Worm (Caenorhabditis elegans) whole organism, early embryonic: Measurements from ENCODE around the gene clec-35.

Experiments
- F13C5.2 ChIP-seq: sonication (generic microtip); optimal IDR thresholded peaks from 2 replicates; lab custom pipeline; 2017; ENCODE audit warnings: mild to moderate bottlenecking, missing genetic modification characterization, inconsistent platforms, missing compliant biosample characterization
- ama-1 ChIP-seq: fragments of 150-350 bp; optimal IDR thresholded peaks from 2 replicates; lab custom pipeline; 2014
- ceh-36 ChIP-seq: sonication (generic microtip); optimal IDR thresholded peaks from 2 replicates; lab custom pipeline; 2016; ENCODE audit warnings: missing genetic modification characterization, inconsistent platforms, missing compliant biosample characterization
- pes-1 ChIP-seq: fragments of 200-800 bp; sonication (Bioruptor generic); IDR thresholded peaks from 2 replicates; pipeline ENCODE4 v1.3.6; 2022; ENCODE audit warnings: missing genetic modification reagents, missing genetic modification characterization, missing compliant biosample characterization

DNA sequence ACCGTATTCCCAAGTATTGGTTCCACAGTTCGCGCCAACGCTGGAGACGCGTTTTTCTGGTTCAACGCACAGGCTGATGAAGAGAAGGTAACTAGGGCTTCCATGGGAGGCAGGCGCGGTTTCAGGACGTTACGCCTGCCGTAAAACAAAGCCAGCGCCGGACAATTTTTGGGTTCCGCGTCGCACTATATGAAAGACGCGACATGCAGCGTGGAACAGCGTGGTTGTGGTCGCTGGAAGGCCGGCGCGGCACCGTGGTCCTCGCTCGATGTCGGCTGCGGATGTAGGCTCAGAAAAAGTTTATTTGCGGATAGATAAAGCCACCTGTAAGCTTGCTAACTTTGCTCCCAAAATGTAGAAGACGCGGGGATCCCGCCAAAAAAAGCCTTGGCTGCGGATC, 15.4 kb downstream of the clec-35 start:
- no peak for TF ChIP-seq ceh-36
- TF ChIP-seq ama-1 (lab: Kevin White, UChicago), result no peak
- no peak for TF ChIP-seq F13C5.2 (tag; lab: Kevin White, UChicago)
- TF ChIP-seq pes-1 (GFP tag; lab: Robert Waterston, UW), result no peak
